Worm (Caenorhabditis elegans) whole organism, midembryonic: Measurements from ENCODE around the gene F46C3.6.

Experiments
- T22C8.4 ChIP-seq: fragments of 200-800 bp; sonication (Bioruptor generic); IDR thresholded peaks from 2 replicates; pipeline ENCODE4 v1.3.6; 2022; ENCODE audit warnings: missing genetic modification characterization, missing compliant biosample characterization
- cog-1 ChIP-seq: sonication (generic microtip); optimal IDR thresholded peaks from 2 replicates; lab custom pipeline; 2016; ENCODE audit warnings: missing genetic modification characterization, missing compliant biosample characterization
- flt-1 ChIP-seq: fragments of 200-800 bp; sonication (Bioruptor generic); IDR thresholded peaks from 2 replicates; pipeline ENCODE4 v1.3.6; 2022; ENCODE audit warnings: missing genetic modification characterization, missing compliant biosample characterization
- ref-1 ChIP-seq: fragments of 200-800 bp; sonication (Bioruptor generic); conservative IDR thresholded peaks from 2 replicates; pipeline ENCODE4 v1.3.6; 2022; ENCODE audit warnings: missing genetic modification reagents, missing genetic modification characterization, missing compliant biosample characterization
- ztf-29 ChIP-seq: fragments of 200-800 bp; sonication (Bioruptor generic); IDR thresholded peaks from 2 replicates; pipeline ENCODE4 v1.3.6; 2022; ENCODE audit warnings: missing genetic modification reagents, missing genetic modification characterization, missing compliant biosample characterization

- TF ChIP-seq flt-1 (GFP tag; lab: Robert Waterston, UW) (no peak), ztf-29 (no peak), T22C8.4 (GFP tag; lab: Robert Waterston, UW) (no peak), cog-1 (tag; lab: Kevin White, UChicago) (no peak), ref-1 (GFP tag; lab: Robert Waterston, UW) (no peak)
Observed at ce11 chrX:11387723-11388330, 32.0 kb downstream of the F46C3.6 start.
